Comparison of ENCODE assay signal across 3 worm cellular contexts in the genomic region with DNA sequence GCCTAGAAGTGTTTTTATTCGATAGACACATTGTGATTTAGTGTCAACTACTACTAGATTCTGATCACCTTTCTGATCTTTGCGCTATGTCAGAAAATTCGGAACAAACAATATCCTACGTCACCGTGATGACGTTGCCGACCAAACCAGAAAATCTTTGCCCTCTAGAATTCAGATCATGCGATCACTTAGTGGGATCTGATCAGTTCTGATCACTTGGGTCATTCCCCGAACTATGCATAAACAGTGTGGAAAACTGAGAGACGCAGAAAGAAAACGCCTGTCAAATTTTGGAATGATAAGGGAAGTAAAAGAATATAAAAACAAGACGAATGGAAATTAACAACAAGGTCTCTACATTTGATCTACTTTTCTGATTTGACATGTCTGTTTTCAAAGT.
TF ChIP-seq lines count a peak whose summit lies in the region.

A gene (plus strand): TSS at position 344 of the 400 bp plus-strand sequence.

TF ChIP-seq in whole organism, L1 larva, 84 proteins besides CTCF, POLR2A, EP300 and RAD21 (continued from another document):
- TF ChIP-seq fkh-10 (GFP tag; optimal IDR thresholded peaks at IDR 0.05; lab: Kevin White, UChicago) = no peak
- no peak for TF ChIP-seq ceh-8 (GFP tag; optimal IDR thresholded peaks at IDR 0.05; lab: Kevin White, UChicago)
- TF ChIP-seq nhr-76 (tag; optimal IDR thresholded peaks at IDR 0.05; lab: Kevin White, UChicago) = no peak
- TF ChIP-seq elt-3 (tag; optimal IDR thresholded peaks at IDR 0.05; lab: Kevin White, UChicago) = peak in 4 of 6 experiments; percentile 57 to 97 (median 70)
- TF ChIP-seq aha-1 (tag; optimal IDR thresholded peaks at IDR 0.05; lab: Kevin White, UChicago) = no peak
- peak; percentile 12 for TF ChIP-seq C16A3.4 (tag; optimal IDR thresholded peaks at IDR 0.05; lab: Kevin White, UChicago)
- no peak for TF ChIP-seq tlp-1 (tag; optimal IDR thresholded peaks at IDR 0.05; lab: Kevin White, UChicago)
- no peak for TF ChIP-seq alr-1 (tag; optimal IDR thresholded peaks at IDR 0.05; lab: Kevin White, UChicago; ENCODE audit: borderline replicate concordance)
- TF ChIP-seq nhr-19 (GFP tag; conservative IDR thresholded peaks at IDR 0.05; lab: Robert Waterston, UW) = peak; percentile 40
- TF ChIP-seq nhr-47 (tag; optimal IDR thresholded peaks at IDR 0.05; lab: Kevin White, UChicago) = no peak
- TF ChIP-seq elt-2 (tag; optimal IDR thresholded peaks at IDR 0.05; lab: Kevin White, UChicago) = no peak
- TF ChIP-seq lin-35 (GFP tag; optimal IDR thresholded peaks at IDR 0.05; lab: Kevin White, UChicago) = peak in 1 of 2 experiments; percentile 60
- no peak for TF ChIP-seq jun-1 (tag; optimal IDR thresholded peaks at IDR 0.05; lab: Kevin White, UChicago)
- TF ChIP-seq tbx-2 (tag; optimal IDR thresholded peaks at IDR 0.05; lab: Kevin White, UChicago) = peak; percentile 46
- TF ChIP-seq unc-98 (GFP tag; IDR thresholded peaks at IDR 0.05; lab: Robert Waterston, UW) = no peak
- no peak for TF ChIP-seq efl-1 (optimal IDR thresholded peaks at IDR 0.05; lab: Kevin White, UChicago)
- no peak for TF ChIP-seq efl-1 (GFP tag; optimal IDR thresholded peaks at IDR 0.05 in 1 of 2; lab: Kevin White, UChicago)
- no peak for TF ChIP-seq grh-1 (GFP tag; IDR thresholded peaks at IDR 0.05; lab: Robert Waterston, UW)
- TF ChIP-seq nhr-84 (tag; optimal IDR thresholded peaks at IDR 0.05; lab: Kevin White, UChicago) = no peak
- TF ChIP-seq C34B4.2 (tag; optimal IDR thresholded peaks at IDR 0.05; lab: Kevin White, UChicago) = no peak
- no peak for TF ChIP-seq ceh-63 (GFP tag; optimal IDR thresholded peaks at IDR 0.05; lab: Kevin White, UChicago)
- TF ChIP-seq ceh-88 (GFP tag; IDR thresholded peaks at IDR 0.05; lab: Robert Waterston, UW) = no peak
- TF ChIP-seq lsy-2 (tag; optimal IDR thresholded peaks at IDR 0.05; lab: Kevin White, UChicago) = peak in 1 of 2 experiments; percentile 42
- TF ChIP-seq vab-15 (tag; optimal IDR thresholded peaks at IDR 0.05; lab: Kevin White, UChicago) = no peak
- TF ChIP-seq unc-30 (tag; optimal IDR thresholded peaks at IDR 0.05; lab: Kevin White, UChicago) = no peak
- peak; percentile 32 for TF ChIP-seq xbp-1 (tag; optimal IDR thresholded peaks at IDR 0.05; lab: Kevin White, UChicago)
- TF ChIP-seq nhr-71 (tag; optimal IDR thresholded peaks at IDR 0.05; lab: Kevin White, UChicago) = peak; percentile 70
- TF ChIP-seq C04F5.9 (tag; optimal IDR thresholded peaks at IDR 0.05; lab: Kevin White, UChicago) = no peak
- TF ChIP-seq F16B12.6 (tag; optimal IDR thresholded peaks at IDR 0.05; lab: Kevin White, UChicago) = no peak
- no peak for TF ChIP-seq snpc-4 (tag; optimal IDR thresholded peaks at IDR 0.05; lab: Kevin White, UChicago)
- TF ChIP-seq nhr-85 (tag; lab: Kevin White, UChicago) = peak; percentile 94
- peak; percentile 79 for TF ChIP-seq nhr-20 (tag; optimal IDR thresholded peaks at IDR 0.05; lab: Kevin White, UChicago)
- TF ChIP-seq zag-1 (tag; optimal IDR thresholded peaks at IDR 0.05; lab: Kevin White, UChicago) = no peak

TF ChIP-seq in whole organism, L4 larva, 104 proteins besides CTCF, POLR2A, EP300 and RAD21 (continued from another document):
- TF ChIP-seq aha-1 (tag; lab: Kevin White, UChicago) (peak; percentile 24), madf-5 (GFP tag; IDR thresholded peaks at IDR 0.05; lab: Robert Waterston, UW) (no peak), arid-1 (GFP tag; conservative IDR thresholded peaks at IDR 0.05; lab: Robert Waterston, UW) (no peak), ceh-20 (GFP tag; IDR thresholded peaks at IDR 0.05; lab: Robert Waterston, UW) (no peak), dve-1 (tag; optimal IDR thresholded peaks at IDR 0.05; lab: Kevin White, UChicago; ENCODE audit: insufficient read depth) (peak; percentile 52), hlh-30 (tag; optimal IDR thresholded peaks at IDR 0.05; lab: Kevin White, UChicago; ENCODE audit: insufficient read depth) (peak; percentile 78), nhr-102 (tag; optimal IDR thresholded peaks at IDR 0.05; lab: Kevin White, UChicago) (peak; percentile 65), saeg-2 (GFP tag; IDR thresholded peaks at IDR 0.05; lab: Robert Waterston, UW) (no peak), unc-62 (GFP tag; optimal IDR thresholded peaks at IDR 0.05 in 1 of 2; lab: Kevin White, UChicago) (peak in 1 of 2 experiments; percentile 99), unc-62 (tag; optimal IDR thresholded peaks at IDR 0.05; lab: Kevin White, UChicago) (no peak)

TF ChIP-seq in whole organism, young adult, 124 proteins besides CTCF, POLR2A, EP300 and RAD21 (continued from another document):
- TF ChIP-seq bed-1 (GFP tag; IDR thresholded peaks at IDR 0.05; lab: Robert Waterston, UW) = no peak
- TF ChIP-seq egl-18 (GFP tag; IDR thresholded peaks at IDR 0.05; lab: Robert Waterston, UW) = no peak
- no peak for TF ChIP-seq tbx-9 (tag; optimal IDR thresholded peaks at IDR 0.05; lab: Kevin White, UChicago; ENCODE audit: borderline replicate concordance)
- no peak for TF ChIP-seq fkh-3 (tag; optimal IDR thresholded peaks at IDR 0.05; lab: Kevin White, UChicago)
- peak; percentile 34 for TF ChIP-seq atf-7 (tag; optimal IDR thresholded peaks at IDR 0.05; lab: Kevin White, UChicago)
- TF ChIP-seq ZK185.1 (tag; optimal IDR thresholded peaks at IDR 0.05; lab: Kevin White, UChicago; ENCODE audit: poor library complexity, severe bottlenecking) = no peak
- peak; percentile 58; the same call in 1 of the 2 replicates for TF ChIP-seq hmg-1.2 (GFP tag; IDR thresholded peaks at IDR 0.05; lab: Robert Waterston, UW)
- TF ChIP-seq nhr-120 (GFP tag; IDR thresholded peaks at IDR 0.05; lab: Robert Waterston, UW) = no peak
- TF ChIP-seq somi-1 (GFP tag; optimal IDR thresholded peaks at IDR 0.05; lab: Kevin White, UChicago) = peak; percentile 14
- TF ChIP-seq nfyb-1 (GFP tag; IDR thresholded peaks at IDR 0.05; lab: Robert Waterston, UW) = peak; percentile 22; the same call in 1 of the 2 replicates
- TF ChIP-seq pbrm-1 (GFP tag; IDR thresholded peaks at IDR 0.05; lab: Robert Waterston, UW) = no peak
- TF ChIP-seq Y53F4B.3 (GFP tag; IDR thresholded peaks at IDR 0.05; lab: Robert Waterston, UW) = no peak
- no peak for TF ChIP-seq Y79H2A.3 (GFP tag; conservative IDR thresholded peaks at IDR 0.05; lab: Robert Waterston, UW)
